Worm (Caenorhabditis elegans) whole organism, mixed stage, embryonic: ENCODE data around the gene cts-1.

Source experiments
- mep-1 ChIP-seq: fragments of 150-350 bp; optimal IDR thresholded peaks from 2 replicates; lab custom pipeline; 2017; ENCODE audit warnings: missing biosample characterization, missing genetic modification reagents, missing genetic modification characterization, inconsistent platforms
- pha-4 ChIP-seq: fragments of 150-350 bp; optimal IDR thresholded peaks from 2 replicates; lab custom pipeline; 2018; ENCODE audit warnings: missing biosample characterization, missing genetic modification reagents, missing genetic modification characterization
- ztf-11 ChIP-seq: fragments of 150-350 bp; optimal IDR thresholded peaks from 2 replicates; lab custom pipeline; 2014; ENCODE audit warnings: missing biosample characterization, missing genetic modification characterization

DNA sequence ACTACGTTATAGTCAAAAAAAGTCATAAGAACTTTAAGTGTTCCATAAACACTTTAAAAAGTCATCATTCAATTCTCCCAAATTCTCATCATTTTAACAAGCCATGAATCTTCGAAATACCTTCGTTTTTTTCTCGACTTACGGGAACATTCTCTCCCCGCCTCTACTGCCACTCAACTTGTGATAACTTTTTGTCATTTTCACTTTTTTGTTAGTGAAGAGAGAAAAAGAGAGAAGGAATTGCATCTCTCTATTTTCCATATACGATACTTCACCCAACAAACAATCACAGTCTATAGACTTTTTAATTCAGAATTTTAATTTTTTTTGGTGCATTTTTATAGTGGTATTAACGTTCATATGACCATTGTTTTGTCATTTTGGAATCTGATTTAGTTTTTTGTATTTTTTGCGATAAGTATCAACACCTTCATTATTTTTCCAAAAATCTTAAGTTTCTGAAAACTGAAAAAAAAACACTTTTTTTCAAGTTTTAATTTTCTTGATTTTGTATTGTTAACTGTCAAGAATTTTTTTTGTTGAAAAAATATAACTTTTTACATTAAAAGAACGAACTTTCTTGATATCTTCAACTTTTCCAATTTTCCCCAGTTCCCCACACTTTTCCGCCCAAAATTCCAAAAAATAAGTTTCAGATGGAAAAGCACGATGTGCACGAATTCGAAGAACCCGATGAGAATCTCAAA lies 22.2 kb upstream of the cts-1 start, which contains the start of gene Y70G10A.3:
- no peak for TF ChIP-seq mep-1
- no peak for TF ChIP-seq pha-4 (tag; lab: Kevin White, UChicago)
- TF ChIP-seq ztf-11: no peak
